Worm (Caenorhabditis elegans) whole organism, dauer: Measurements from ENCODE around the gene ins-37.
"Not testable (repeated sequence)": the region's sequence is repeated elsewhere in the genome, so short reads cannot be mapped to it uniquely, and the experiment has no call there.

Source experiments
- unc-62 ChIP-seq: sonication (generic microtip); optimal IDR thresholded peaks from 2 replicates; lab custom pipeline; 2017; ENCODE audit warnings: missing biosample characterization, missing genetic modification reagents, missing genetic modification characterization

Gene ins-37

DNA sequence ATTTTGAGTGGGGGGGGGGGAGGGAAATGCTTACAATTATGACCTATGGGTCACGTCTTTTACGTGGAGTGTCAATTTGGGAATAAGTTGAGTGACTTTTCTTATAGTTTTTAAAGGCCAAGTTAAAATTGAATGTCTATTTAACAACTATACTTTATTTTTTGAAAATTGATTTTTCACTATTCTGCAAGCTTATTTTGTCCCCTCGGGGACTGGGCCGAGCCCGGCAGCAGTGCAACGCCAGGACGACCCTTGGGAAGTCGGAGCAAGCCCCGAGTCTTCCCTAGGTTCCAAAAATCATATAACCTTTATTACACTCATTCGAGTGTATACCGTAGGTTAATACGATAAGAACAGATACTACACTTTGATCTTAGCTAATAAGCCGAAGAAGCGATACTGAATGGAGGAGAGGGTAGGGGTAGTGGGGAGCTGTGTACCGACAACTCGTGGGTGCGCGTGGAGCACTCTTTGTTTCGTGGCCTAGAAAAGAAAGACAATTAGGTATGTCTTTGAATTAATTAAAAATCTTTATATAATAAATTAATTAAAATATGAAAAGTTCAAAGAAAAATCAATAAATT lies at the start of gene ins-37:
TSS of gene ins-37 (minus strand) at position 384 of the 584 bp plus-strand sequence.
- not testable (repeated sequence) for TF ChIP-seq unc-62 (GFP tag; lab: Kevin White, UChicago)

DNA sequence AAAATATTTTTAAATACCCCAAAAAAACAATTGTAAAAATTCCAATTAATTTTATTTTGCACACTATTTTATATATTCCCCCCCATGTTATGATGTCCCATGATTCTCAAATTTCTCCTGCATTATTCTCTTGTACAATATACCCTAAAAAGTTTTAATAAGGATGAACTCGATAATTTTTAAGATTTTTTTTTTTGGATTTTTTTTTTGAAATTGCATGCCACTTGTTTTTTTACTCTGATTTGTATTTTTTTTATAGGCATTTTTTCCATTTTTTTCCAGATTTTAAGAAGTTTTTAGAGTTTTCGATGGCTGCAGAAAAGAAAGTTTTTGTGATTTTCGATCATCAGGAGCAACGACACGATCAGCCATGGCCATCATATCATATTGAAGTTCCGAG lies 46.5 kb upstream of the ins-37 start, which contains the start of gene hda-10:
TSS of gene hda-10 (plus strand) at position 301 of the 400 bp plus-strand sequence.
- no peak for TF ChIP-seq unc-62 (GFP tag; lab: Kevin White, UChicago)

DNA sequence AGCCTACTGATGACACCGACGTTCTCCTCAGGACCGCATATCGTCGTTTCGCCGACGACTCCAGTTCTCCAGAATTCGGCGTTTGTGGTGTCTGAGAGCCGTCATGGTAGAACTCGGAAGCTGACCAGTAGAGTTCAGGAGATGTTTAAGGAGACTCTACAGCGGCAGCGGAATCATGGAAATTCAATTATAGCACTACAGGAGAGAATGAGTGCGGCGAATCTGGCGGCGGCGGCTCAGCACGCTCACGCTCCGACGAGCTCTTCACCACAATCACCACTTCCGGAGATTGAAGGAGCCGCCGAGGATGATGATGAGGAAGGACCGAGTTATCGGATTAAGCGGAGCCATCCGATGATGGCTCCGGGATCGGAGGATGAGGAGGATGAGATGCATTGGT lies 43.7 kb upstream of the ins-37 start:
- no peak for TF ChIP-seq unc-62 (GFP tag; lab: Kevin White, UChicago)

DNA sequence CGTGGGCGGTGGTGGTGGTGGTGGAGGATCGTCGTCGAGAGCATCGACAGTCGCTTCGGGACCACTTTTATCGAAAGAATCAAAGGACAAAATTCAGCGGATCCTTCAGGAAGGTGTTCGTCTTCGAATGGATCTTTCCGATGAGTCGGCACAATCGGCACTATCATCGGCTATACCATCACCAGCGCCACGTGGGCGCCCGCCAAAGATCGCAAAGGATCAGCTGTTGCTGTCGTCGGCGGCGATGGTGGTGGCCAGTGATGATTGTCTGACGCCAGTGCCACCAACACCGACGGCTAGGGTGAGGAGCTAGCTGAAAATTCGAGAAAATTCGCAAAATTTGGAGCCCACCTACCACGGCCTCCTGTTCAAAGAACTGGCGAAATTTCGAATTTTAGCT lies 42.1 kb upstream of the ins-37 start:
- TF ChIP-seq unc-62 (GFP tag; lab: Kevin White, UChicago) = no peak

DNA sequence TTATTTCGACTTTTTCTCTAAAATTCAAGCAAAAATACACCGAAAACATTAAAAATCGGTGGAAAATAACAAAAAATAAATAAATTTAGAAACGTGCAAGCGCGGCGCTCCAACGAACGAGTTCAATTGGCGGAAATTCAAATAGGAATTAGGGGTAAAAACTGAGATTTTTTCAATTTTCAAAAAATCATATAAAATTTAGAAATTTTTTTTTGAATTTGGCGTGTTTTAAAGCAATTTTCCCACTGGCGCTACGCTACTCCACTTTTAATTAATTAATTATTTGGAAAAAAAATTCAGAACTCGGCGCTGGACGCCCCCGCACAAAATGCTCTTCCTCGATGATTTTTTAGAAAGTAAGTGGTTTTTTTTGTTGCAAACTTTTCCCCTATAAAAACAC lies 39.8 kb upstream of the ins-37 start, which contains the start of gene ing-3:
TSS of gene ing-3 (plus strand) at position 301 of the 400 bp plus-strand sequence.
- TF ChIP-seq unc-62 (GFP tag; lab: Kevin White, UChicago) = no peak

DNA sequence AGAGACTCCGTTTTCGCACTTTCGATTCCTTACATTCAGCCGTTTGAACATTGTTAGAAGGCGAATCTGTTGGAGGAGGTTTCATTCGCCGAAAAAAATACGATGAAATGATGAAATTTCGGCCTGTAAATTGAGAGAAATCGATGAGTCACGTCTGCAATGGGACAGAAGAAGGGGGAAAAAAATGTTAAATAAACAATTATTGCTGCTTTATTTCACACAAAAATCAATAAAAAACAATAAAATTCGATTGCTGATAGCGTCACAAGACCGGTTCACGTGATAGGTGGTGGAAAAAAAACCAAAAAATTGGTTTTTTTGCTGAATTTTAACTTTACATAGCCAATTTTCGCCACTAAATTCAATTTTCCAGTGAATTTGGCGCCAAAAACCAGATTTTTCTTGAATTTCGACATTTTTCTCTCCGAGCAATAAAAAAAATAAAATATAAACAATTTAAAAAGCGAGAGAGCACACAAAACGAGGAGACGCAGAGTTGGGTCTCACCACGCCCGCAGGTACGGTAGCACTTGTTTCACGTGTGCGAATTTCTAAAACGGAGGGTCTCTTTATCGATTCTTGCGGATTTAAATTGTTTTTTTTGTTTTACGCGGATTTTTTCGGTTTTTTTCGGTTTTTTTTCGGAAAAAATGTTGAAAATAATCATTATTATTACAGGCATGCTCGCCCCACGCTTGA lies 36.4 kb upstream of the ins-37 start, which contains the start of the genes cup-14 and ndub-8:
TSS of gene cup-14 (minus strand) at position 51 of the 699 bp plus-strand sequence.
TSS of gene ndub-8 (plus strand) at position 679 of the 699 bp plus-strand sequence.
- no peak for TF ChIP-seq unc-62 (GFP tag; lab: Kevin White, UChicago)

DNA sequence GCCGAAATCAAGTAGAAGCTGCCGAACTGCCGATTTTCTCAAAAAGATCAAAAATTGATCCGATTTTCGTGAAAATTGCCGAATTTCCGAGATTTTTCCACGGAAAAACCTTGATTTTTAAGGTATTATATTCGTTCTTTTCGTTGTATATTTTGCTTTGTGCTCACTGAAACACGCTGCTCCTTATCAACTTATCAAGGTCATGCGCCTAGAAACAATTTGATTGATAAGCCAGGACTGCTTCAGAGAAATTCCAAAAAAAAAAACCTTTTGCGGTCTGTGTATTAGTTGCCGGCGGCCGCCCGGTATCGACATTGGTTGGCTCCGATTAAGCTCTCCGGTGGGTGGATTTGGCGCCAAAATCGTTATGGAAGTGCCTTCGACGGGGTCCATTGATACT lies 26.5 kb upstream of the ins-37 start:
- no peak for TF ChIP-seq unc-62 (GFP tag; lab: Kevin White, UChicago)

DNA sequence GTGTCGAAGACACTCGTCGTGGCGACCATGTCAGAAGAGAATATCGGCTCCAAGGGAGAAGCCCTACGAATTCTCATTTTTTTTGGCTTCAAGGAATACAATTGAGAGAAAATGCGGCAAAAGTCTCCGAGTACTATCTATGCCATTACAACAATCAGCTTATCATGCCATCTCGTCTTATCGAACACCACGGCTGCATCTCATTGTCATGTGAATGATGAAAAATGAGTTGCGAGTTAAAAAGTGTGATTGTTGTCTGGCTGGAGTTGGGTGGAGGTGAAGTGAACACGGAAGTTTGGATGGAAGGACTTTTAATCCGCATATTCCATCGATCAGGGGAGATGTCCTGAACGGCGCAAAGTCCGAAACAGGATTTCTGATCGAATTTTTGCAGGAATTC lies 25.0 kb upstream of the ins-37 start:
- no peak for TF ChIP-seq unc-62 (GFP tag; lab: Kevin White, UChicago)

DNA sequence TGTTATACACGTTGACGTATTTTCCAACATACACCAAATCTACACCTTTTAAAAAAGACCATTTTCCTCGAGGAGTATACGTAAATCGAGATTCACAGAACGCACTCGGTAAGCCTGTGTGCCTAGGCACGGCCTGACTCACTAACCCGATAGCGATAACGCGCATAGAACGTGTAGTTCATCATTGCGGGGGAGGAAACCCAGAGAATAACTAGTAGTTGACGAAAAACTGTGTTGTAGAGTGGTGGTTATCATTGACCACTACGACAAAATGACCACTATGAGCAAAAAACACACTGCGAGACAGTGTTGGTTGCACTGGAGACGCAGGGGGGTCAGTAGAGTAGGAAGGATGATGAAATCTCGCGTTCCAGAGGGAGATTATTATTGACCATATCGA lies 23.9 kb upstream of the ins-37 start:
- TF ChIP-seq unc-62 (GFP tag; lab: Kevin White, UChicago) = no peak

DNA sequence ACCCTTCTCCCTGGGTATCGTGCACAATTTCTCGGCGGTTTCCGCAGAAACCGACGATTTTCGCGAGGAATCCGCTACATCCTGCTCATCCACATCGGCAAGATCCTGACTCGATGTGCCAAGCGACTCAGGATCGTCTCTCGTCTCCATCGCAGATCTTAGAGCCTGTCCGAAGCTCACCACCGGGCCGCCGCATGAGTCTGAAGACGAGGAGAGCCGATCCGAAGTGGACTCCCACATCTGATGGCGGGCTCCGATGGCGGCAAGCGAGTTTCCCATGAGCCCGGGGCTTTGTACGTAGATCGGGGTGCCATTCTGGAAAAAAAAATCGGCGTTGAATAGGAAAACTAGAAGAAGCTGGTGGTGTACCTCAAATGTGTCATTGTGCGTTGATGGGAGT lies 22.4 kb upstream of the ins-37 start:
- no peak for TF ChIP-seq unc-62 (GFP tag; lab: Kevin White, UChicago)

DNA sequence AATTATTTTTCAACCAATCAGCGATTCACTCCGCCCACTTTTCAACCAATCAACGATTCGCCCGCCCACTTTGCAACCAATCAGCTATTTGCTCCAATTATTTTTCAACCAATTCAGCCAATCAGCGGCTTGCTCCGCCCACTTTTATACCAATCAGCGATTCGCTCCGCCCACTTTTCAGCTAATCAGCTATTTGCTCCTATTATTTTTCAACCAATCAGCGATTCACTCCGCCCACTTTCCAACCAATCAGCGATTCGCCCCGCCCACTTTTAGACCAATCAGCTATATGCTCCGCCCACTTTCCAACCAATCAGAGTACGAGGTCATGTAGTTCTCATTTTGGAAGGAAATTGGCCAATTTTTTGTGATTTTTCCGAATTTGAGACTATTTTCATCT lies 19.4 kb upstream of the ins-37 start:
- TF ChIP-seq unc-62 (GFP tag; lab: Kevin White, UChicago) = no peak

DNA sequence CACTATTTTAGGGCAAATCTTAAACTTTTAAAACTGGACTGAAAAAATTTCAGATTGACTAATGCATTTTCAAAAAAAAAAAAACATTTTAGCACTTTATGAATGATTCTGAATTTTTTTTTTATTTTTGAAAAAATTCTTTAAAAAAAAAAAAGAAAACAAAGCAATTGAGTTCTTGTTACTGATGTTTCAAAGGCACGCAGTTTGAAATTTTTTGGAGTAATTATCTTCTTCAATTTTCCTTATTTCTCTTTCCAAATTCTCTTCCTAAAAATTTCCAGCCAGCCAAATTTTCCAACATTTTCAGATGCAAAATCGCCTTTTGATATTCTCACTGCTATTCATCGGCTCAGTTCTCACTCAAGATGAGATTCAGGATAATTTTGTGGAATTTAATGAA lies 16.1 kb upstream of the ins-37 start, which contains the start of gene F08G2.8:
TSS of gene F08G2.8 (plus strand) at position 301 of the 400 bp plus-strand sequence.
- TF ChIP-seq unc-62 (GFP tag; lab: Kevin White, UChicago) = no peak

DNA sequence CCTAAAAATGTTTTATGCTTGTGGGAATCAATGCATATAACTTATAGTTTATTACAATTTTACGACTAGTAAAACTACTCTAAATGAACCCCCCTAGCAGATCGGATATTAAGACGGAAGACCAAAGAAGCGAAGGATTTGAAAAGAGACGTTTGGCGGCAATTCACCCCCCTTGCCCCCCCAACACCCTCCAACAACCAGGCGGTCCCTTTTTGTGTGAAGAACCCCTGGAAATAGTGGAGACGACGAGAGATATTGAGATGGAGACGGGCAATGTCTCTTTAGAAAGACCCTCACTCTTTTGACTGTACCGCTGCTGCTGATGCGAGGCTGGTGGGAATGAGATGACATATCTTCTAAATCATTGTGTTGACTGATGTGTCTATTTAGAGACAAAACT lies 11.5 kb upstream of the ins-37 start:
- no peak for TF ChIP-seq unc-62 (GFP tag; lab: Kevin White, UChicago)

DNA sequence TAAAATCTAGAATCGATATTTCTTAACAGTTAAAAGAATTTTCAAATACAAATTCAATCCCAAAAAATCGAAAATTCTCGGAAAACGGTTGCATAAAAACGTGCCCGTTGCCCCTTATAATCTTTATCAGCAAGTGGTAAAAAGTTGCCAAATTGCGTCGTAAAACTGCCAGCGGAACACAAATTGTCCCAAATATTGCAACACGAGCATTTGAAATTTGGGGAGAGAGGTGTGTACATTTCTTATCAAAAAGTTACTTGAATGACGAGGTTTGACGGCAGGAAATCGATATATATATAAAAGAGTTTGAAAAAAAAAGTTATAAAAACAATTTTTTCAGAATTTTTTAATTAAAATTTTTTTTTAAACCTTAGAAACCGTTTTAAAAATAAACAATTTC lies 10.1 kb upstream of the ins-37 start:
- TF ChIP-seq unc-62 (GFP tag; lab: Kevin White, UChicago) = no peak

DNA sequence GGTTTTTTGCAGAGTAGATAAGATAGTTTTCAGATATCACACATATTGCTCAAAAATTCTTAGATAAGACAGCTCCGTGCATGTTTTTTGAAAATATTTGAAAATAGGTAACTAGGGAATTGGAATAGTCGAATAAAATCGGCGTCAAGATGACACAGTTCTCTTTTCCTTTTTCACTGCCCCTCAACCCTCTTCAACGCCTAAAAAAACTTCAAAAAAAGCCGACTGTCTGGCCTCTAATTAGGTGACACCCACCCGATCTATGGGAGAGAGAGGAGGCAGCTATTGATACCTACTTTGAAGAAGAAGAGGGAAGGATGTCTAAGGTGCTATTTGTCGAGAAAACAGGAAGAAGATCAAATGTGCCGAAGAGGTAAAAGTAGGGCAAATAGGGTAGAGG lies 6.4 kb upstream of the ins-37 start:
- TF ChIP-seq unc-62 (GFP tag; lab: Kevin White, UChicago) = no peak

DNA sequence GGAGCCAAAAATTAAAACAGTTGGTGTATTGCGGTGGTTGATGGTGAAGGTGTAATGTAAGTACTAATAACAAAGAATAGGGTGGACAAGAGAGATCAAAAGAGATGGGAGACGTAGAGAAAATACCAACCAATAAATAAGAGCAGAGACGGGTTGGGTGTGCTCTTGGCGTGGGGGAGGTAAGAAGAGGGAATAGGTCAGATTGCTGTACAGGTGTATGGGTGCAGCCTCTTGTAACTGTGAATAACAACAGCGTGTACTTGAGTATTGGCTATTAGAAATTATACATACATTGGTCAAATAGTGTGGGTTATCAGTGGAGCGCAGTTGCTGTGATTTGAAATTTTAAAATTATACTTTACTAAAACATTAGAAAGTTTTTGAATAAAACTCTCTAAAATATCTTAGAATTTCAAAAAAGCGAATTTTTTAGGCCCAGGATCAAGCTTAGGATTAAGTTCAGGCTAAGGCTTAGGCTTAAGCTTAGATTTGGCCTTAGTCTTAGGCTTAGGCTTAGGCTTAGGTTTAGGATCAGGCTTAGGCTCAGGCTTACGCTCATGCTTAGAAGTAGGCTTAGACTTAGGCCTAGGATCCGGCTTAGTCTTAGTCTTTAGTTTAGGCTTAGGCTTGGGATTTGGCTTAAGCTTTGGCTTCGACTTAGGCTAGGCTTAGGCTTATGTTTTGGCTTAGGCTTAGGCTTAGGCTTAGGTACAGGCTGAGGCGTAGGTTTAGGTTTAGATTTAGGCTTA lies 5.4 kb upstream of the ins-37 start, which contains the start of gene F08G2.7:
TSS of gene F08G2.7 (minus strand) at position 51 of the 749 bp plus-strand sequence.
- no peak for TF ChIP-seq unc-62 (GFP tag; lab: Kevin White, UChicago)
